Worm (Caenorhabditis elegans): ENCODE results near the gene ten-1.

- TF ChIP-seq ama-1 (optimal IDR thresholded peaks at IDR 0.05) (no peak), zag-1 (tag; optimal IDR thresholded peaks at IDR 0.05) (no peak), blmp-1 (tag; optimal IDR thresholded peaks at IDR 0.05; ENCODE audit: insufficient read depth) (no peak), R02D3.7 (tag; optimal IDR thresholded peaks at IDR 0.05) (no peak), snpc-4 (tag; optimal IDR thresholded peaks at IDR 0.05) (no peak), nhr-11 (tag; optimal IDR thresholded peaks at IDR 0.05) (no peak), ceh-82 (tag; optimal IDR thresholded peaks at IDR 0.05) (no peak)
These were observed 28.0 kb downstream of the ten-1 start, which contains the start of gene dhhc-5 for ce11 chrIII:6848654-6849204.

Data from whole organism, L2 larva.